Fruit fly (Drosophila melanogaster) whole organism, prepupa: Measurements from ENCODE around the gene Ndc1.

Experiments used
- CG6808 ChIP-seq: fragments of 200-800 bp; sonication (Bioruptor generic); optimal IDR thresholded peaks from 3 replicates; lab custom pipeline; 2017; ENCODE audit warnings: missing biosample characterization, missing genetic modification characterization, mild to moderate bottlenecking, moderate library complexity, missing genetic modification reagents
- Smox ChIP-seq: fragments of 200-800 bp; sonication (Bioruptor generic); optimal IDR thresholded peaks from 3 replicates; lab custom pipeline; 2016; ENCODE audit warnings: missing biosample characterization, missing genetic modification characterization
- esn ChIP-seq: fragments of 200-800 bp; sonication (Bioruptor generic); optimal IDR thresholded peaks from 2 replicates; lab custom pipeline; 2016; ENCODE audit warnings: missing biosample characterization, mild to moderate bottlenecking, missing genetic modification characterization, moderate library complexity

- TF ChIP-seq esn (GFP tag; lab: Kevin White, UChicago): peak; percentile 42
- no peak for TF ChIP-seq Smox (GFP tag; lab: Kevin White, UChicago)
- TF ChIP-seq CG6808: no peak
Observed at dm6 chr3R:23927429-23927828, 3.2 kb downstream of the Ndc1 start, which contains the start of gene CG13601.
